Worm (Caenorhabditis elegans) whole organism, mixed stage, embryonic: ENCODE measurements around the gene C01G12.7.

Experiments
- bed-3 ChIP-seq: fragments of 200-800 bp; sonication (Bioruptor generic); optimal IDR thresholded peaks from 3 replicates; lab custom pipeline; 2018; ENCODE audit warnings: mild to moderate bottlenecking, missing genetic modification characterization, moderate library complexity, missing compliant biosample characterization
- elt-3 ChIP-seq: fragments of 150-350 bp; optimal IDR thresholded peaks from 2 replicates; lab custom pipeline; 2014; ENCODE audit warnings: missing biosample characterization, missing genetic modification characterization
- lin-13 ChIP-seq: fragments of 150-350 bp; optimal IDR thresholded peaks from 2 replicates; lab custom pipeline; 2014; ENCODE audit warnings: missing biosample characterization, missing genetic modification characterization
- nhr-76 ChIP-seq: sonication (generic microtip); optimal IDR thresholded peaks from 2 replicates; lab custom pipeline; 2017; ENCODE audit warnings: missing biosample characterization, missing genetic modification characterization
- snpc-4 ChIP-seq: fragments of 150-350 bp; optimal IDR thresholded peaks from 2 replicates; lab custom pipeline; 2014; ENCODE audit warnings: missing biosample characterization, missing genetic modification characterization
- unc-62 ChIP-seq: fragments of 150-350 bp; optimal IDR thresholded peaks from 2 replicates; lab custom pipeline; 2014; ENCODE audit warnings: missing biosample characterization, missing genetic modification reagents, missing genetic modification characterization
- ztf-11 ChIP-seq: fragments of 150-350 bp; optimal IDR thresholded peaks from 2 replicates; lab custom pipeline; 2014; ENCODE audit warnings: missing biosample characterization, missing genetic modification characterization

DNA sequence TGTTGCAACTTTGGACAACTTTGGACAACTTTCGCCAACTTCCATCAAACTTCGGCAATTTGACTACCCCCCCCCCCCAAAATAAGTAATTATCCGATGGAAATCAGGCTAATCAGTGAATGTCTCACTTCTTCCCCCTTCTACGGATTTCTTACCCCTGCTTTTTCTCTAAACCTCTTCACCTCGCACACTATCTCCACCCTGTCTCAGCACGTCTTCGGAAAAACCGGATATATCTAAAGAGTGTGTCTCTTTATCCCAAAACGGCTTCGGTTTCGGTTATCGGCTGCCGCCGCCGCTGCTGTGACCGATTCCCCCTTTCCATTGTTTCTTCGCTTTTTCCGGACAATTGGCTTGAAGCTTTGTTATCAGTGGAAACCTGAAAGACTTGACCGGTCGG, 23.9 kb downstream of the C01G12.7 start:
- TF ChIP-seq elt-3 (tag; lab: Kevin White, UChicago): no peak
- no peak for TF ChIP-seq bed-3 (GFP tag; lab: Kevin White, UChicago)
- TF ChIP-seq ztf-11 (tag; lab: Kevin White, UChicago): no peak
- TF ChIP-seq snpc-4: no peak
- no peak for TF ChIP-seq unc-62
- TF ChIP-seq lin-13 (tag; lab: Kevin White, UChicago): no peak
- TF ChIP-seq nhr-76 (tag; lab: Kevin White, UChicago): no peak
